Worm (Caenorhabditis elegans) whole organism, early embryonic: ENCODE data around the gene F54B11.7.

ENCODE experiments used
- F13C5.2 ChIP-seq: sonication (generic microtip); optimal IDR thresholded peaks from 2 replicates; lab custom pipeline; 2017; ENCODE audit warnings: mild to moderate bottlenecking, missing genetic modification characterization, inconsistent platforms, missing compliant biosample characterization
- ets-7 ChIP-seq: sonication (generic microtip); optimal IDR thresholded peaks from 2 replicates; lab custom pipeline; 2016; ENCODE audit warnings: missing genotype, missing genetic modification characterization, missing compliant biosample characterization
- flt-1 ChIP-seq: fragments of 200-800 bp; sonication (Bioruptor generic); IDR thresholded peaks from 2 replicates; pipeline ENCODE4 v1.3.6; 2022; ENCODE audit warnings: missing genetic modification characterization, missing compliant biosample characterization
- sea-1 ChIP-seq: fragments of 200-800 bp; sonication (Bioruptor generic); conservative IDR thresholded peaks from 2 replicates; pipeline ENCODE4 v1.3.6; 2022; ENCODE audit warnings: missing genetic modification characterization, missing compliant biosample characterization

ce11 chrX:13581820-13582219 lies 18.4 kb upstream of the F54B11.7 start, which contains the start of gene F54B11.10:
- TF ChIP-seq flt-1 (GFP tag; lab: Robert Waterston, UW) = no peak
- TF ChIP-seq sea-1 (GFP tag; lab: Robert Waterston, UW) = no peak
- no peak for TF ChIP-seq F13C5.2
- TF ChIP-seq ets-7 (tag; lab: Kevin White, UChicago) = no peak
